Fruit fly (Drosophila melanogaster): ENCODE measurements around the gene Traf6.
A peak's percentile ranks its signal among the peaks of the same experiment; 100 is the strongest.

Gene Traf6

dm6 chrX:8157294-8157693, at the start of gene Traf6, which contains the start of gene GIIIspla2 (continued):
- TF ChIP-seq CG15011 (GFP tag; optimal IDR thresholded peaks at IDR 0.05) (no peak), CG17361 (GFP tag; IDR thresholded peaks at IDR 0.05) (peak; percentile 81), CG30431 (GFP tag; optimal IDR thresholded peaks at IDR 0.05) (peak; percentile 67), bbx (GFP tag; IDR thresholded peaks at IDR 0.05; ENCODE audit: partially characterized antibody) (no peak), Max (GFP tag; optimal IDR thresholded peaks at IDR 0.05) (peak; percentile 67), sqz (GFP tag; optimal IDR thresholded peaks at IDR 0.05) (no peak), cwo (GFP tag; optimal IDR thresholded peaks at IDR 0.05) (peak; percentile 50), CG7928 (GFP tag; optimal IDR thresholded peaks at IDR 0.05) (peak; percentile 28), gem (tag; optimal IDR thresholded peaks at IDR 0.05) (peak; percentile 84), CG32772 (GFP tag; IDR thresholded peaks at IDR 0.05) (peak; percentile 61), CG17829 (tag; optimal IDR thresholded peaks at IDR 0.05) (peak; percentile 77), chm (GFP tag; IDR thresholded peaks at IDR 0.05) (peak; percentile 44; the same call in 1 of the 2 replicates), wdn (GFP tag; IDR thresholded peaks at IDR 0.05) (peak; percentile 59; the same call in 1 of the 2 replicates), CG15479 (GFP tag; optimal IDR thresholded peaks at IDR 0.05) (no peak), Hand (GFP tag; optimal IDR thresholded peaks at IDR 0.05) (peak; percentile 33), CG4328 (GFP tag; optimal IDR thresholded peaks at IDR 0.05) (peak; percentile 71), CG12236 (GFP tag; optimal IDR thresholded peaks at IDR 0.05) (peak; percentile 11), Hr51 (GFP tag; optimal IDR thresholded peaks at IDR 0.05) (peak in 1 of 2 experiments; percentile 72), Oli (tag; optimal IDR thresholded peaks at IDR 0.05) (peak; percentile 70), Bgb (GFP tag; IDR thresholded peaks at IDR 0.05; ENCODE audit: partially characterized antibody) (no peak; the same call in 1 of the 2 replicates), E2f2 (GFP tag; IDR thresholded peaks at IDR 0.05) (peak; percentile 74), CG31388 (GFP tag; optimal IDR thresholded peaks at IDR 0.05) (no peak), Pdp1 (GFP tag; optimal IDR thresholded peaks at IDR 0.05) (peak; percentile 54 to 67), croc (GFP tag; conservative IDR thresholded peaks at IDR 0.05) (peak; percentile 46; the same call in 2 of the 3 replicates), CG1233 (GFP tag; optimal IDR thresholded peaks at IDR 0.05) (peak; percentile 70), lab (GFP tag; optimal IDR thresholded peaks at IDR 0.05) (no peak), CG2678 (tag; optimal IDR thresholded peaks at IDR 0.05) (no peak), Dip3 (GFP tag; optimal IDR thresholded peaks at IDR 0.05) (peak; percentile 77), CTCF (GFP tag; optimal IDR thresholded peaks at IDR 0.05) (peak; percentile 20), CG7745 (tag; optimal IDR thresholded peaks at IDR 0.05) (no peak), Drgx (GFP tag; IDR thresholded peaks at IDR 0.05) (peak; percentile 67), CG8944 (GFP tag; optimal IDR thresholded peaks at IDR 0.05) (peak; percentile 43), D19A (tag; optimal IDR thresholded peaks at IDR 0.05) (no peak), D19B (GFP tag; optimal IDR thresholded peaks at IDR 0.05) (peak; percentile 65), Sox102F (GFP tag; optimal IDR thresholded peaks at IDR 0.05) (no peak), vfl (GFP tag; optimal IDR thresholded peaks at IDR 0.05) (peak; percentile 59), CG3838 (GFP tag; optimal IDR thresholded peaks at IDR 0.05) (no peak), CG9797 (GFP tag; optimal IDR thresholded peaks at IDR 0.05) (peak; percentile 45), CG10565 (GFP tag; optimal IDR thresholded peaks at IDR 0.05) (no peak), CG15514 (GFP tag; optimal IDR thresholded peaks at IDR 0.05) (peak; percentile 92), h (optimal IDR thresholded peaks at IDR 0.05) (no peak), run (tag; optimal IDR thresholded peaks at IDR 0.05) (no peak), HLH3B (GFP tag; IDR thresholded peaks at IDR 0.05) (peak; percentile 71), Abd-B (GFP tag; optimal IDR thresholded peaks at IDR 0.05) (peak; percentile 72), CG2129 (GFP tag; IDR thresholded peaks at IDR 0.05; ENCODE audit: partially characterized antibody) (no peak), CG1647 (GFP tag; optimal IDR thresholded peaks at IDR 0.05) (peak; percentile 62), CG11398 (GFP tag; optimal IDR thresholded peaks at IDR 0.05) (peak; percentile 47), CG6683 (GFP tag; optimal IDR thresholded peaks at IDR 0.05) (peak; percentile 36), CG18619 (GFP tag; optimal IDR thresholded peaks at IDR 0.05) (peak; percentile 71), HmgZ (tag; optimal IDR thresholded peaks at IDR 0.05) (peak; percentile 81)

Measured in whole organism, embryonic.